Worm (Caenorhabditis elegans) whole organism, mixed stage, embryonic: ENCODE results near the gene F21C10.9.

Source experiments
- M03D4.4 ChIP-seq: sonication (generic microtip); optimal IDR thresholded peaks from 2 replicates; lab custom pipeline; 2017; ENCODE audit warnings: mild to moderate bottlenecking, missing genetic modification characterization, missing compliant biosample characterization
- blmp-1 ChIP-seq: fragments of 150-350 bp; optimal IDR thresholded peaks from 2 replicates; lab custom pipeline; 2014; ENCODE audit warnings: missing biosample characterization, missing genetic modification characterization
- ceh-39 ChIP-seq: fragments of 150-350 bp; optimal IDR thresholded peaks from 2 replicates; lab custom pipeline; 2014; ENCODE audit warnings: missing biosample characterization, missing genetic modification characterization
- ceh-43 ChIP-seq: fragments of 200-800 bp; sonication (Bioruptor generic); optimal IDR thresholded peaks from 2 replicates; lab custom pipeline; 2018; ENCODE audit warnings: mild to moderate bottlenecking, missing genetic modification characterization, moderate library complexity, missing compliant biosample characterization
- ceh-83 ChIP-seq: fragments of 200-800 bp; sonication (Bioruptor generic); optimal IDR thresholded peaks from 2 replicates; lab custom pipeline; 2018; ENCODE audit warnings: mild to moderate bottlenecking, missing genetic modification characterization, missing compliant biosample characterization
- ces-1 ChIP-seq: fragments of 150-350 bp; optimal IDR thresholded peaks from 2 replicates; lab custom pipeline; 2014; ENCODE audit warnings: missing biosample characterization, missing genetic modification reagents, missing genetic modification characterization
- elt-1 ChIP-seq: sonication (generic microtip); optimal IDR thresholded peaks from 2 replicates; lab custom pipeline; 2017; ENCODE audit warnings: missing genetic modification characterization, mild to moderate bottlenecking, missing compliant biosample characterization, antibody characterized with exemption, moderate library complexity, borderline replicate concordance; ENCODE audit not compliant: insufficient read depth
- elt-3 ChIP-seq: fragments of 150-350 bp; optimal IDR thresholded peaks from 2 replicates; lab custom pipeline; 2014; ENCODE audit warnings: missing biosample characterization, missing genetic modification characterization
- ham-2 ChIP-seq: fragments of 200-800 bp; sonication (Bioruptor generic); optimal IDR thresholded peaks from 2 replicates; lab custom pipeline; 2018; ENCODE audit warnings: mild to moderate bottlenecking, missing genetic modification characterization, missing compliant biosample characterization
- lin-32 ChIP-seq: fragments of 200-800 bp; sonication (Bioruptor generic); optimal IDR thresholded peaks from 2 replicates; lab custom pipeline; 2018; ENCODE audit warnings: mild to moderate bottlenecking, missing genetic modification characterization, missing compliant biosample characterization
- mab-5 ChIP-seq: fragments of 150-350 bp; optimal IDR thresholded peaks from 2 replicates; lab custom pipeline; 2014; ENCODE audit warnings: missing biosample characterization, missing genetic modification characterization
- mep-1 ChIP-seq: fragments of 150-350 bp; optimal IDR thresholded peaks from 2 replicates; lab custom pipeline; 2017; ENCODE audit warnings: missing biosample characterization, missing genetic modification reagents, missing genetic modification characterization, inconsistent platforms
- mls-2 ChIP-seq: sonication (generic microtip); optimal IDR thresholded peaks from 2 replicates; lab custom pipeline; 2016; ENCODE audit warnings: mild to moderate bottlenecking, missing genetic modification characterization, moderate library complexity, missing compliant biosample characterization
- nhr-12 ChIP-seq: fragments of 150-350 bp; optimal IDR thresholded peaks from 2 replicates; lab custom pipeline; 2014; ENCODE audit warnings: missing biosample characterization, missing genetic modification characterization
- nhr-237 ChIP-seq: fragments of 150-350 bp; optimal IDR thresholded peaks from 2 replicates; lab custom pipeline; 2014; ENCODE audit warnings: missing biosample characterization, missing genetic modification characterization
- nhr-28 ChIP-seq: fragments of 150-350 bp; optimal IDR thresholded peaks from 2 replicates; lab custom pipeline; 2014; ENCODE audit warnings: missing biosample characterization, missing genetic modification characterization
- nhr-76 ChIP-seq: sonication (generic microtip); optimal IDR thresholded peaks from 2 replicates; lab custom pipeline; 2017; ENCODE audit warnings: missing biosample characterization, missing genetic modification characterization
- pha-4 ChIP-seq: fragments of 150-350 bp; optimal IDR thresholded peaks from 2 replicates; lab custom pipeline; 2018; ENCODE audit warnings: missing biosample characterization, missing genetic modification reagents, missing genetic modification characterization
- sem-2 ChIP-seq: fragments of 200-800 bp; sonication (Bioruptor generic); optimal IDR thresholded peaks from 2 replicates; lab custom pipeline; 2018; ENCODE audit warnings: mild to moderate bottlenecking, missing genetic modification characterization, missing compliant biosample characterization
- sptf-1 ChIP-seq: sonication (generic microtip); optimal IDR thresholded peaks from 2 replicates; lab custom pipeline; 2017; ENCODE audit warnings: mild to moderate bottlenecking, missing genetic modification characterization, moderate library complexity, missing compliant biosample characterization
- unc-39 ChIP-seq: fragments of 150-350 bp; optimal IDR thresholded peaks from 2 replicates; lab custom pipeline; 2014; ENCODE audit warnings: missing biosample characterization, missing genetic modification characterization
- zip-8 ChIP-seq: fragments of 150-350 bp; optimal IDR thresholded peaks from 2 replicates; lab custom pipeline; 2014; ENCODE audit warnings: missing biosample characterization, missing genetic modification characterization
- ztf-11 ChIP-seq: fragments of 150-350 bp; optimal IDR thresholded peaks from 2 replicates; lab custom pipeline; 2014; ENCODE audit warnings: missing biosample characterization, missing genetic modification characterization

F21C10.9 gene

DNA sequence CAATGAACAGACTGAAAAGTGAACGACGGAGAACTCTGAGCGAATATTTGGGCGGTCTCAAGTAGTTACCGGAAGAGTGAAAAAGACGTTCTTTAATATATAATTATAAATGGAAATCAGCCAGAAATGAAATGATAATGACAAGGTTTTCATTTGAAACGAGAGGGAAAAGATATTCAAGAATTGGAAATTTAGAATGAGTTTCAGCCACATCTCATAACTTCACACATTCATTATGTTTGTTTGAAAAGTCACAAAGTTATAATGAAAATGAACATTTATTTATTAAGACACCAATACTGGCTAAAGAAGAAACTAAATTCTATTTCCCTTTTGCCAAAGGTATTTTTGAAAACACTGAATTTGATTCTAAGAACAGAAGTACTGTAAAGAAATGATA is 47.4 kb downstream of the F21C10.9 start, which contains the start of gene C25E10.7:
C25E10.7 (minus strand) TSS at position 101 of the 400 bp plus-strand sequence.
- TF ChIP-seq zip-8 (tag; lab: Kevin White, UChicago): no peak
- TF ChIP-seq blmp-1 (tag; lab: Kevin White, UChicago): no peak
- TF ChIP-seq sptf-1: no peak
- no peak for TF ChIP-seq elt-1 (tag; lab: Kevin White, UChicago)
- TF ChIP-seq lin-32 (GFP tag; lab: Kevin White, UChicago): no peak
- no peak for TF ChIP-seq nhr-12 (tag; lab: Kevin White, UChicago)
- TF ChIP-seq unc-39 (tag; lab: Kevin White, UChicago): no peak
- no peak for TF ChIP-seq ceh-43
- TF ChIP-seq sem-2 (GFP tag; lab: Kevin White, UChicago): no peak
- no peak for TF ChIP-seq pha-4 (tag; lab: Kevin White, UChicago)
- no peak for TF ChIP-seq nhr-76
- no peak for TF ChIP-seq nhr-237 (tag; lab: Kevin White, UChicago)

DNA sequence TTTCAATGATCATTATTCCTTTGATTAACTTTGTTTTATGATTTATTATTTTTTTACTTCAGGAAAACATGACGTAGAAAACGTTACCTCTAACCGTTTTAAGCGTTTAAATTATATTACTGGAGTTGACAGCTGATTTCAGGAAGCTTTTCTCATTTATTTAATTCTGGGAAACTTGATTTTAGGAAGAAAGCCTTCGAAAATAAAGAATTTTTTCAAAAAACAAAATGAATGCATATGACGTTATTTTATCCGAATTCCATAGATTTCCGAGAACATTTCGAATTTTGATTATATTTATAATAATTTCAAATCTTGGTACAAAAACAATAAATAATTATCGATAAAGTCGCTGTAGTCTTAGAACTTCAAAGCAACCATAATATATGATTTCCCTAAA is 49.2 kb downstream of the F21C10.9 start:
- TF ChIP-seq ces-1 (GFP tag; lab: Kevin White, UChicago) (no peak), ceh-39 (tag; lab: Kevin White, UChicago) (no peak), blmp-1 (tag; lab: Kevin White, UChicago) (no peak), ham-2 (GFP tag; lab: Kevin White, UChicago) (no peak), ztf-11 (tag; lab: Kevin White, UChicago) (no peak), pha-4 (tag; lab: Kevin White, UChicago) (no peak)

DNA sequence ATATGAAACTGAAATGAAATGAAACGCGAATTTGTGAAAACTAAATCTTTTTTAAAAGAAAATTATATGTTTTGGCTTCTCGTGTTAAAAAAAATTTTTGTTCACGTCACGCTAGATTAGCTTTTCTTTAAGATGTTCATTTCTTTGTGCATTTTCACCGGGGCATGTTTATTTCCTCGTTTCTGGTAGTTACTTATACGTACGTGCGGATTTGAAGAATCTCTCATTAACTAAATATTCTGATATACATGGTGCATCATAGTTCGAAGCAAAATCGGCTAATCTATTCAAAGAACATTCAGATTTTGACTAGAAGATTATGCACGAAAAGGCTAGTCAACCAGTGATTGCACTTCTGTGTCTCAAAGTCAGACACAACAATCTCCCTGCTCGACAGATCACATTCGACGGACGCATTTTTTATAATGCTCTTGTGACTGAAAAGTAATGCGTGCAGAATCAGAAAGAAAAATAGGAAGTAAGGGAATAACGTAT is 50.9 kb downstream of the F21C10.9 start, which contains the start of gene C25E10.17:
C25E10.17 (minus strand) TSS at position 51 of the 495 bp plus-strand sequence.
- no peak for TF ChIP-seq mep-1 (tag; lab: Kevin White, UChicago)
- no peak for TF ChIP-seq nhr-12 (tag; lab: Kevin White, UChicago)
- TF ChIP-seq mab-5 (tag; lab: Kevin White, UChicago): no peak
- no peak for TF ChIP-seq ceh-39 (tag; lab: Kevin White, UChicago)
- no peak for TF ChIP-seq unc-39 (tag; lab: Kevin White, UChicago)
- TF ChIP-seq lin-32 (GFP tag; lab: Kevin White, UChicago): no peak
- TF ChIP-seq mls-2: no peak
- no peak for TF ChIP-seq sem-2 (GFP tag; lab: Kevin White, UChicago)
- TF ChIP-seq ceh-83 (GFP tag; lab: Kevin White, UChicago): no peak
- no peak for TF ChIP-seq elt-3
- no peak for TF ChIP-seq elt-1 (tag; lab: Kevin White, UChicago)
- TF ChIP-seq nhr-28 (tag; lab: Kevin White, UChicago): no peak
- no peak for TF ChIP-seq nhr-76
- no peak for TF ChIP-seq M03D4.4 (tag; lab: Kevin White, UChicago)
- TF ChIP-seq blmp-1 (tag; lab: Kevin White, UChicago): no peak
- TF ChIP-seq, all 35 proteins: peak for 0
